Worm (Caenorhabditis elegans) whole organism, L1 larva: ENCODE data around the gene B0563.10.
A peak's percentile ranks its signal among the peaks of the same experiment; 100 is the strongest.
"Not testable (repeated sequence)": the region's sequence is repeated elsewhere in the genome, so short reads cannot be mapped to it uniquely, and the experiment has no call there.

Source experiments
- C34B4.2 ChIP-seq: sonication (generic microtip); optimal IDR thresholded peaks from 2 replicates; lab custom pipeline; 2017; ENCODE audit warnings: mild to moderate bottlenecking, missing genetic modification characterization, missing compliant biosample characterization
- F16B12.6 ChIP-seq: fragments of 150-350 bp; optimal IDR thresholded peaks from 2 replicates; lab custom pipeline; 2014; ENCODE audit warnings: missing biosample characterization, missing genetic modification characterization
- aha-1 ChIP-seq: fragments of 150-350 bp; optimal IDR thresholded peaks from 2 replicates; lab custom pipeline; 2014; ENCODE audit warnings: missing biosample characterization, missing genetic modification characterization
- alr-1 ChIP-seq: fragments of 200-800 bp; sonication (Bioruptor generic); optimal IDR thresholded peaks from 2 replicates; lab custom pipeline; 2018; ENCODE audit warnings: borderline replicate concordance, mild to moderate bottlenecking, missing genetic modification characterization, missing compliant biosample characterization
- aly-2 ChIP-seq: fragments of 150-350 bp; optimal IDR thresholded peaks from 2 replicates; lab custom pipeline; 2014; ENCODE audit warnings: missing biosample characterization, missing genetic modification characterization
- blmp-1 ChIP-seq: fragments of 150-350 bp; optimal IDR thresholded peaks from 2 replicates; lab custom pipeline; 2014; ENCODE audit warnings: missing biosample characterization, missing genetic modification characterization
- ceh-63 ChIP-seq: fragments of 200-800 bp; sonication (Bioruptor generic); optimal IDR thresholded peaks from 2 replicates; lab custom pipeline; 2018; ENCODE audit warnings: mild to moderate bottlenecking, missing genetic modification characterization, missing compliant biosample characterization
- ceh-88 ChIP-seq: fragments of 200-800 bp; sonication (Bioruptor generic); IDR thresholded peaks from 2 replicates; pipeline ENCODE4 v1.3.6; 2022; ENCODE audit warnings: missing genetic modification characterization, missing compliant biosample characterization
- ces-1 ChIP-seq: fragments of 150-350 bp; optimal IDR thresholded peaks from 2 replicates; lab custom pipeline; 2014; ENCODE audit warnings: missing biosample characterization, missing genetic modification reagents, missing genetic modification characterization
- efl-1 ChIP-seq, 4 experiments: fragments of 150-350 bp; optimal IDR thresholded peaks in 3 of 4; peaks in 1 of 4; 1 replicate in 1 of 4; 2 replicates in 3 of 4; lab custom pipeline; 2014; ENCODE audit warnings: missing biosample characterization in 2 of 4, missing genetic modification characterization in 2 of 4, missing genetic modification reagents in 2 of 4
- elt-2 ChIP-seq: sonication (generic microtip); optimal IDR thresholded peaks from 2 replicates; lab custom pipeline; 2016; ENCODE audit warnings: missing genetic modification characterization, mild to moderate bottlenecking, inconsistent platforms, missing compliant biosample characterization, missing genetic modification reagents
- ets-5 ChIP-seq: fragments of 200-800 bp; sonication (Bioruptor generic); IDR thresholded peaks from 2 replicates; pipeline ENCODE4 v1.3.6; 2022; ENCODE audit warnings: missing genetic modification characterization, missing compliant biosample characterization
- fkh-10 ChIP-seq: sonication (generic microtip); optimal IDR thresholded peaks from 2 replicates; lab custom pipeline; 2017; ENCODE audit warnings: missing biosample characterization, missing genetic modification reagents, missing genetic modification characterization
- lin-14 ChIP-seq: fragments of 200-800 bp; sonication (Bioruptor generic); optimal IDR thresholded peaks from 2 replicates; lab custom pipeline; 2018; ENCODE audit warnings: mild to moderate bottlenecking, missing genetic modification characterization, moderate library complexity, missing compliant biosample characterization
- lin-15B ChIP-seq: fragments of 150-350 bp; sonication (generic microtip); optimal IDR thresholded peaks from 3 replicates; lab custom pipeline; 2014; ENCODE audit warnings: missing biosample characterization, missing genetic modification characterization
- lin-39 ChIP-seq: fragments of 150-350 bp; optimal IDR thresholded peaks from 2 replicates; lab custom pipeline; 2014; ENCODE audit warnings: missing biosample characterization, missing genetic modification reagents, missing genetic modification characterization
- mab-9 ChIP-seq: fragments of 200-800 bp; sonication (Bioruptor generic); IDR thresholded peaks from 2 replicates; pipeline ENCODE4 v1.3.6; 2022; ENCODE audit warnings: missing genetic modification reagents, missing genetic modification characterization, missing compliant biosample characterization
- mdl-1 ChIP-seq, 2 experiments: fragments of 150-350 bp; optimal IDR thresholded peaks; 2 replicates each; lab custom pipeline; 2014 to 2017; ENCODE audit warnings: missing biosample characterization in 2 of 2, missing genetic modification characterization in 2 of 2, inconsistent platforms in 1 of 2
- mef-2 ChIP-seq: fragments of 150-350 bp; optimal IDR thresholded peaks from 2 replicates; lab custom pipeline; 2014; ENCODE audit warnings: missing biosample characterization, missing genetic modification characterization
- nhr-47 ChIP-seq: sonication (generic microtip); optimal IDR thresholded peaks from 2 replicates; lab custom pipeline; 2016; ENCODE audit warnings: mild to moderate bottlenecking, missing genetic modification characterization, moderate library complexity, missing compliant biosample characterization
- nhr-71 ChIP-seq: sonication (generic microtip); optimal IDR thresholded peaks from 2 replicates; lab custom pipeline; 2016; ENCODE audit warnings: mild to moderate bottlenecking, missing genetic modification characterization, moderate library complexity, missing compliant biosample characterization
- nhr-77 ChIP-seq: fragments of 150-350 bp; optimal IDR thresholded peaks from 2 replicates; lab custom pipeline; 2014; ENCODE audit warnings: missing biosample characterization, missing genetic modification characterization
- nhr-85 ChIP-seq: sonication (generic microtip); peaks from one replicate; lab custom pipeline; 2016; ENCODE audit warnings: missing genetic modification characterization, inconsistent platforms, missing compliant biosample characterization
- pag-3 ChIP-seq: sonication (generic microtip); optimal IDR thresholded peaks from 2 replicates; lab custom pipeline; 2017; ENCODE audit warnings: missing genetic modification characterization, mild to moderate bottlenecking, missing compliant biosample characterization, antibody characterized with exemption, borderline replicate concordance; ENCODE audit not compliant: insufficient read depth
- skn-1 ChIP-seq: fragments of 150-350 bp; optimal IDR thresholded peaks from 2 replicates; lab custom pipeline; 2014; ENCODE audit warnings: missing biosample characterization, missing genetic modification characterization
- sox-4 ChIP-seq: sonication (generic microtip); optimal IDR thresholded peaks from 2 replicates; lab custom pipeline; 2016; ENCODE audit warnings: missing genetic modification characterization, missing compliant biosample characterization
- sptf-1 ChIP-seq: fragments of 150-350 bp; optimal IDR thresholded peaks from 2 replicates; lab custom pipeline; 2014; ENCODE audit warnings: missing biosample characterization, missing genetic modification characterization
- unc-98 ChIP-seq: fragments of 200-800 bp; sonication (Bioruptor generic); IDR thresholded peaks from 2 replicates; pipeline ENCODE4 v1.3.6; 2022; ENCODE audit warnings: missing genetic modification characterization, missing compliant biosample characterization
- xbp-1 ChIP-seq: sonication (generic microtip); optimal IDR thresholded peaks from 2 replicates; lab custom pipeline; 2016; ENCODE audit warnings: missing genetic modification characterization, missing compliant biosample characterization
- zip-4 ChIP-seq: fragments of 200-800 bp; sonication (Bioruptor generic); optimal IDR thresholded peaks from 2 replicates; lab custom pipeline; 2018; ENCODE audit warnings: mild to moderate bottlenecking, missing genetic modification characterization, moderate library complexity, missing compliant biosample characterization
- ztf-4 ChIP-seq: fragments of 150-350 bp; optimal IDR thresholded peaks from 2 replicates; lab custom pipeline; 2014; ENCODE audit warnings: missing biosample characterization, missing genetic modification characterization

The B0563.10 gene

ce11 chrX:9206731-9207130, 39.7 kb upstream of the B0563.10 start:
- TF ChIP-seq nhr-85 (tag; lab: Kevin White, UChicago) (no peak), blmp-1 (tag; lab: Kevin White, UChicago) (peak; percentile 8), xbp-1 (no peak)

ce11 chrX:9204986-9205385, 37.9 kb upstream of the B0563.10 start:
- no peak for TF ChIP-seq lin-15B (tag; lab: Kevin White, UChicago)
- no peak for TF ChIP-seq mdl-1 (tag; optimal IDR thresholded peaks at IDR 0.05; lab: Kevin White, UChicago)
- no peak for TF ChIP-seq sptf-1 (tag; lab: Kevin White, UChicago)
- TF ChIP-seq sox-4 (tag; lab: Kevin White, UChicago), result no peak
- TF ChIP-seq pag-3 (tag; lab: Kevin White, UChicago), result no peak
- TF ChIP-seq lin-39, result no peak
- no peak for TF ChIP-seq xbp-1
- TF ChIP-seq alr-1 (tag; lab: Kevin White, UChicago), result no peak
- TF ChIP-seq aha-1, result no peak
- no peak for TF ChIP-seq elt-2 (tag; lab: Kevin White, UChicago)
- no peak for TF ChIP-seq mef-2 (tag; lab: Kevin White, UChicago)
- TF ChIP-seq blmp-1 (tag; lab: Kevin White, UChicago), result peak; percentile 80
- peak; percentile 55 for TF ChIP-seq nhr-85 (tag; lab: Kevin White, UChicago)
- peak; percentile 17 for TF ChIP-seq lin-14
- TF ChIP-seq, all 84 proteins: peak for 3

- not testable (repeated sequence) for TF ChIP-seq skn-1 (tag; lab: Kevin White, UChicago); mab-9 (GFP tag; lab: Robert Waterston, UW); nhr-71
These were observed 36.4 kb upstream of the B0563.10 start, which contains the start of gene crb-3 for ce11 chrX:9203468-9203867. Gene crb-3 (plus strand): TSS chrX:9203768.

- TF ChIP-seq efl-1 (optimal IDR thresholded peaks at IDR 0.05; lab: Kevin White, UChicago) (no peak), efl-1 (GFP tag; optimal IDR thresholded peaks at IDR 0.05 in 1 of 2; lab: Kevin White, UChicago) (peak in 1 of 2 experiments; percentile 55), ceh-63 (GFP tag; lab: Kevin White, UChicago) (no peak)
- TF ChIP-seq, all 84 proteins: peak for 1
These were observed 28.5 kb upstream of the B0563.10 start for ce11 chrX:9195375-9196098.

- TF ChIP-seq efl-1 (optimal IDR thresholded peaks at IDR 0.05; lab: Kevin White, UChicago), result no peak
- TF ChIP-seq efl-1 (GFP tag; optimal IDR thresholded peaks at IDR 0.05 in 1 of 2; lab: Kevin White, UChicago), result peak in 1 of 2 experiments; percentile 16
- TF ChIP-seq F16B12.6, result no peak
These were observed 27.0 kb upstream of the B0563.10 start for ce11 chrX:9194081-9194480.

ce11 chrX:9191795-9192494, 24.9 kb upstream of the B0563.10 start, which contains the start of gene Y81B9A.1:
Gene Y81B9A.1 (plus strand): TSS chrX:9192444.
- no peak for TF ChIP-seq nhr-47
- no peak for TF ChIP-seq ztf-4 (tag; lab: Kevin White, UChicago)
- TF ChIP-seq mef-2 (tag; lab: Kevin White, UChicago), result no peak
- TF ChIP-seq ces-1 (GFP tag; lab: Kevin White, UChicago), result no peak
- TF ChIP-seq ets-5, result no peak
- no peak for TF ChIP-seq pag-3 (tag; lab: Kevin White, UChicago)
- no peak for TF ChIP-seq C34B4.2 (tag; lab: Kevin White, UChicago)
- TF ChIP-seq nhr-85 (tag; lab: Kevin White, UChicago), result no peak
- no peak for TF ChIP-seq nhr-77
- no peak for TF ChIP-seq zip-4 (GFP tag; lab: Kevin White, UChicago)
- no peak for TF ChIP-seq unc-98 (GFP tag; lab: Robert Waterston, UW)
- TF ChIP-seq aly-2 (tag; lab: Kevin White, UChicago), result no peak
- TF ChIP-seq ceh-88 (GFP tag; lab: Robert Waterston, UW), result no peak
- TF ChIP-seq fkh-10 (GFP tag; lab: Kevin White, UChicago), result no peak
